Worm (Caenorhabditis elegans) whole organism, L4 larva: ENCODE results near the gene irg-2.

Source experiments
- F10B5.3 ChIP-seq: sonication (generic microtip); optimal IDR thresholded peaks from 2 replicates; lab custom pipeline; 2016; ENCODE audit warnings: mild to moderate bottlenecking, missing genetic modification characterization, missing compliant biosample characterization
- F26F4.8 ChIP-seq: fragments of 200-800 bp; sonication (Bioruptor generic); conservative IDR thresholded peaks from 2 replicates; pipeline ENCODE4 v1.3.6; 2022; ENCODE audit warnings: missing genetic modification characterization, missing compliant biosample characterization
- F49E8.2 ChIP-seq: sonication (generic microtip); optimal IDR thresholded peaks from 2 replicates; lab custom pipeline; 2016; ENCODE audit warnings: missing compliant biosample characterization, mild to moderate bottlenecking, missing genetic modification characterization, borderline replicate concordance
- R02D3.7 ChIP-seq: fragments of 150-350 bp; sonication (generic microtip); optimal IDR thresholded peaks from 3 replicates; lab custom pipeline; 2014; ENCODE audit warnings: missing biosample characterization, missing genetic modification characterization
- T20F7.1 ChIP-seq: fragments of 200-800 bp; sonication (Bioruptor generic); optimal IDR thresholded peaks from 2 replicates; lab custom pipeline; 2018; ENCODE audit warnings: mild to moderate bottlenecking, missing genetic modification characterization, missing compliant biosample characterization
- Y5F2A.4 ChIP-seq: fragments of 200-800 bp; sonication (Bioruptor generic); optimal IDR thresholded peaks from 2 replicates; lab custom pipeline; 2018; ENCODE audit warnings: mild to moderate bottlenecking, missing genetic modification characterization, missing compliant biosample characterization
- Y75B8A.6 ChIP-seq: fragments of 200-800 bp; sonication (Bioruptor generic); IDR thresholded peaks from 2 replicates; pipeline ENCODE4 v1.3.6; 2022; ENCODE audit warnings: missing genetic modification reagents, missing genetic modification characterization, missing compliant biosample characterization
- ZK337.2 ChIP-seq: fragments of 200-800 bp; sonication (Bioruptor generic); IDR thresholded peaks from 2 replicates; pipeline ENCODE4 v1.3.6; 2022; ENCODE audit warnings: missing genetic modification reagents, missing genetic modification characterization, missing compliant biosample characterization
- aha-1 ChIP-seq: fragments of 150-350 bp; peaks from one replicate; lab custom pipeline; 2014; ENCODE audit warnings: missing biosample characterization, missing genetic modification characterization
- attf-4 ChIP-seq: sonication (generic microtip); optimal IDR thresholded peaks from 3 replicates; lab custom pipeline; 2017; ENCODE audit warnings: missing biosample characterization, missing genetic modification characterization
- ceh-32 ChIP-seq: sonication (generic microtip); optimal IDR thresholded peaks from 2 replicates; lab custom pipeline; 2016; ENCODE audit warnings: mild to moderate bottlenecking, missing genetic modification characterization, missing compliant biosample characterization; ENCODE audit not compliant: poor library complexity
- cey-2 ChIP-seq: sonication (generic microtip); optimal IDR thresholded peaks from 3 replicates; lab custom pipeline; 2017; ENCODE audit warnings: missing genetic modification characterization, mild to moderate bottlenecking, missing compliant biosample characterization, antibody characterized with exemption, borderline replicate concordance; ENCODE audit not compliant: insufficient read depth
- ctbp-1 ChIP-seq: fragments of 200-800 bp; sonication (Bioruptor generic); IDR thresholded peaks from 2 replicates; pipeline ENCODE4 v1.3.6; 2022; ENCODE audit warnings: missing genetic modification reagents, missing genetic modification characterization, missing compliant biosample characterization
- daf-16 ChIP-seq, 3 experiments: sonication (generic microtip); optimal IDR thresholded peaks; 2 replicates each; lab custom pipeline; 2016 to 2017; ENCODE audit warnings: missing genetic modification characterization in 3 of 3, missing genetic modification reagents in 3 of 3, mild to moderate bottlenecking in 2 of 3, missing compliant biosample characterization in 2 of 3, missing biosample characterization in 1 of 3, moderate library complexity in 1 of 3
- daf-8 ChIP-seq: fragments of 200-800 bp; sonication (Bioruptor generic); IDR thresholded peaks from 2 replicates; pipeline ENCODE4 v1.3.6; 2022; ENCODE audit warnings: missing genetic modification characterization, missing compliant biosample characterization
- dmd-6 ChIP-seq: fragments of 200-800 bp; sonication (Bioruptor generic); IDR thresholded peaks from 2 replicates; pipeline ENCODE4 v1.3.6; 2022; ENCODE audit warnings: missing genetic modification reagents, missing genetic modification characterization, missing compliant biosample characterization
- dpl-1 ChIP-seq: fragments of 150-350 bp; optimal IDR thresholded peaks from 2 replicates; lab custom pipeline; 2014; ENCODE audit warnings: missing biosample characterization, missing genetic modification reagents, missing genetic modification characterization
- dve-1 ChIP-seq: sonication (generic microtip); optimal IDR thresholded peaks from 2 replicates; lab custom pipeline; 2017; ENCODE audit warnings: antibody characterized with exemption, mild to moderate bottlenecking, missing genetic modification characterization, missing compliant biosample characterization; ENCODE audit not compliant: insufficient read depth
- egl-43 ChIP-seq: fragments of 200-800 bp; sonication (Bioruptor generic); IDR thresholded peaks from 2 replicates; pipeline ENCODE4 v1.3.6; 2022; ENCODE audit warnings: missing genetic modification reagents, missing genetic modification characterization, missing compliant biosample characterization
- fos-1 ChIP-seq: fragments of 150-350 bp; optimal IDR thresholded peaks from 2 replicates; lab custom pipeline; 2014; ENCODE audit warnings: missing biosample characterization, missing genetic modification characterization
- gei-8 ChIP-seq: fragments of 200-800 bp; sonication (Bioruptor generic); optimal IDR thresholded peaks from 2 replicates; lab custom pipeline; 2018; ENCODE audit warnings: mild to moderate bottlenecking, missing genetic modification characterization, missing compliant biosample characterization
- hlh-30 ChIP-seq: sonication (generic microtip); optimal IDR thresholded peaks from 2 replicates; lab custom pipeline; 2017; ENCODE audit warnings: antibody characterized with exemption, mild to moderate bottlenecking, missing genetic modification characterization, missing compliant biosample characterization; ENCODE audit not compliant: insufficient read depth
- hmg-1.1 ChIP-seq: fragments of 200-800 bp; sonication (Bioruptor generic); IDR thresholded peaks from 2 replicates; pipeline ENCODE4 v1.3.6; 2022; ENCODE audit warnings: missing genetic modification reagents, missing genetic modification characterization, missing compliant biosample characterization
- jun-1 ChIP-seq: fragments of 150-350 bp; optimal IDR thresholded peaks from 2 replicates; lab custom pipeline; 2014; ENCODE audit warnings: missing biosample characterization, missing genetic modification reagents, missing genetic modification characterization
- lin-1 ChIP-seq: fragments of 200-800 bp; sonication (Bioruptor generic); IDR thresholded peaks from 2 replicates; pipeline ENCODE4 v1.3.6; 2022; ENCODE audit warnings: missing genetic modification reagents, missing genetic modification characterization, missing compliant biosample characterization
- lin-15B ChIP-seq: fragments of 150-350 bp; sonication (generic microtip); optimal IDR thresholded peaks from 3 replicates; lab custom pipeline; 2014; ENCODE audit warnings: missing biosample characterization, missing genetic modification characterization
- lir-3 ChIP-seq: sonication (generic microtip); optimal IDR thresholded peaks from 2 replicates; lab custom pipeline; 2016; ENCODE audit warnings: mild to moderate bottlenecking, missing genetic modification characterization, missing compliant biosample characterization
- mdl-1 ChIP-seq, 2 experiments: fragments of 150-350 bp in 1 of 2; sonication (generic microtip) in 1 of 2; optimal IDR thresholded peaks; 2 replicates each; lab custom pipeline; 2014 to 2017; ENCODE audit warnings: missing biosample characterization in 2 of 2, missing genetic modification characterization in 2 of 2
- nhr-10 ChIP-seq: fragments of 150-350 bp; optimal IDR thresholded peaks from 2 replicates; lab custom pipeline; 2014; ENCODE audit warnings: missing biosample characterization, missing genetic modification characterization
- nhr-102 ChIP-seq: sonication (generic microtip); optimal IDR thresholded peaks from 2 replicates; lab custom pipeline; 2016; ENCODE audit warnings: mild to moderate bottlenecking, missing genetic modification characterization, moderate library complexity, missing compliant biosample characterization
- nhr-28 ChIP-seq: fragments of 150-350 bp; optimal IDR thresholded peaks from 2 replicates; lab custom pipeline; 2014; ENCODE audit warnings: missing biosample characterization, missing genetic modification characterization
- nhr-41 ChIP-seq: fragments of 200-800 bp; sonication (Bioruptor generic); IDR thresholded peaks from 2 replicates; pipeline ENCODE4 v1.3.6; 2022; ENCODE audit warnings: missing genetic modification reagents, missing genetic modification characterization, missing compliant biosample characterization
- nhr-42 ChIP-seq: fragments of 200-800 bp; sonication (Bioruptor generic); IDR thresholded peaks from 2 replicates; pipeline ENCODE4 v1.3.6; 2022; ENCODE audit warnings: missing genetic modification characterization, missing compliant biosample characterization
- nhr-48 ChIP-seq: sonication (generic microtip); optimal IDR thresholded peaks from 2 replicates; lab custom pipeline; 2016; ENCODE audit warnings: mild to moderate bottlenecking, missing genetic modification characterization, missing compliant biosample characterization
- nhr-6 ChIP-seq: fragments of 150-350 bp; optimal IDR thresholded peaks from 2 replicates; lab custom pipeline; 2014; ENCODE audit warnings: missing biosample characterization, missing genetic modification characterization
- nhr-77 ChIP-seq: fragments of 150-350 bp; optimal IDR thresholded peaks from 2 replicates; lab custom pipeline; 2014; ENCODE audit warnings: missing biosample characterization, missing genetic modification characterization
- pha-4 ChIP-seq, 2 experiments: fragments of 150-350 bp in 1 of 2; fragments of 200-800 bp in 1 of 2; sonication (Bioruptor generic) in 1 of 2; IDR thresholded peaks in 1 of 2; optimal IDR thresholded peaks in 1 of 2; 2 replicates each; pipeline versions ENCODE4 v1.3.6 to Lab custom; 2014 to 2022; ENCODE audit warnings: missing genetic modification characterization in 2 of 2, missing genetic modification reagents in 2 of 2, missing biosample characterization in 1 of 2, missing compliant biosample characterization in 1 of 2
- php-3 ChIP-seq: fragments of 200-800 bp; sonication (Bioruptor generic); IDR thresholded peaks from 2 replicates; pipeline ENCODE4 v1.3.6; 2022; ENCODE audit warnings: missing genetic modification reagents, missing genetic modification characterization, missing compliant biosample characterization
- pqm-1 ChIP-seq: sonication (generic microtip); optimal IDR thresholded peaks from 2 replicates; lab custom pipeline; 2017; ENCODE audit warnings: missing biosample characterization, missing genetic modification characterization
- sdz-12 ChIP-seq: fragments of 200-800 bp; sonication (Bioruptor generic); optimal IDR thresholded peaks from 2 replicates; lab custom pipeline; 2018; ENCODE audit warnings: mild to moderate bottlenecking, missing genetic modification characterization, missing compliant biosample characterization
- snpc-1.2 ChIP-seq: fragments of 200-800 bp; sonication (Bioruptor generic); IDR thresholded peaks from 2 replicates; pipeline ENCODE4 v1.3.6; 2022; ENCODE audit warnings: missing genetic modification reagents, missing genetic modification characterization, missing compliant biosample characterization
- tag-97 ChIP-seq: fragments of 200-800 bp; sonication (Bioruptor generic); IDR thresholded peaks from 2 replicates; pipeline ENCODE4 v1.3.6; 2022; ENCODE audit warnings: missing genetic modification characterization, missing compliant biosample characterization
- unc-130 ChIP-seq: sonication (generic microtip); optimal IDR thresholded peaks from 2 replicates; lab custom pipeline; 2016; ENCODE audit warnings: missing genetic modification reagents, missing genetic modification characterization, missing compliant biosample characterization
- vab-7 ChIP-seq: fragments of 200-800 bp; sonication (Bioruptor generic); IDR thresholded peaks from 2 replicates; pipeline ENCODE4 v1.3.6; 2022; ENCODE audit warnings: missing genetic modification reagents, missing genetic modification characterization, missing compliant biosample characterization
- zag-1 ChIP-seq: fragments of 150-350 bp; optimal IDR thresholded peaks from 2 replicates; lab custom pipeline; 2014; ENCODE audit warnings: missing biosample characterization, missing genetic modification characterization
- zfp-3 ChIP-seq: fragments of 200-800 bp; sonication (Bioruptor generic); conservative IDR thresholded peaks from 2 replicates; pipeline ENCODE4 v1.3.6; 2022; ENCODE audit warnings: missing genetic modification reagents, missing genetic modification characterization, missing compliant biosample characterization
- zip-2 ChIP-seq: fragments of 150-350 bp; optimal IDR thresholded peaks from 2 replicates; lab custom pipeline; 2014; ENCODE audit warnings: missing biosample characterization, missing genetic modification characterization
- ztf-7 ChIP-seq: fragments of 150-350 bp; optimal IDR thresholded peaks from 2 replicates; lab custom pipeline; 2014; ENCODE audit warnings: missing biosample characterization, missing genetic modification characterization

The irg-2 gene

ce11 chrV:4021776-4022175, 20.2 kb upstream of the irg-2 start, which contains the start of gene K09D9.14:
TSS of gene K09D9.14 (minus strand) at chrV:4021876.
- no peak for TF ChIP-seq aha-1 (tag; lab: Kevin White, UChicago)
- no peak for TF ChIP-seq tag-97 (GFP tag; lab: Robert Waterston, UW)
- no peak for TF ChIP-seq zfp-3
- TF ChIP-seq nhr-102 (tag; lab: Kevin White, UChicago), result no peak
- no peak for TF ChIP-seq vab-7
- no peak for TF ChIP-seq snpc-1.2
- no peak for TF ChIP-seq attf-4
- TF ChIP-seq nhr-48 (tag; lab: Kevin White, UChicago), result no peak
- TF ChIP-seq ctbp-1 (GFP tag; lab: Robert Waterston, UW), result no peak
- no peak for TF ChIP-seq egl-43 (GFP tag; lab: Robert Waterston, UW)
- no peak for TF ChIP-seq ceh-32 (tag; lab: Kevin White, UChicago)
- no peak for TF ChIP-seq zag-1 (tag; lab: Kevin White, UChicago)
- no peak for TF ChIP-seq nhr-10 (tag; lab: Kevin White, UChicago)
- no peak for TF ChIP-seq F10B5.3
- no peak for TF ChIP-seq unc-130
- TF ChIP-seq Y5F2A.4, result no peak
- no peak for TF ChIP-seq ZK337.2 (GFP tag; lab: Robert Waterston, UW)
- no peak for TF ChIP-seq nhr-42 (GFP tag; lab: Robert Waterston, UW)
- TF ChIP-seq daf-8, result no peak

ce11 chrV:4022309-4022708, 19.7 kb upstream of the irg-2 start, which contains the start of gene cyp-35A3:
TSS of gene cyp-35A3 (plus strand) at chrV:4022609.
- TF ChIP-seq R02D3.7 (tag; lab: Kevin White, UChicago), result no peak
- TF ChIP-seq fos-1 (tag; lab: Kevin White, UChicago), result no peak
- no peak for TF ChIP-seq cey-2 (tag; lab: Kevin White, UChicago)
- TF ChIP-seq zip-2 (tag; lab: Kevin White, UChicago), result no peak
- no peak for TF ChIP-seq lin-15B (tag; lab: Kevin White, UChicago)
- TF ChIP-seq Y75B8A.6, result no peak
- TF ChIP-seq, all 104 proteins: peak for 0

ce11 chrV:4024777-4025176, 17.2 kb upstream of the irg-2 start, which contains the start of gene K09D9.1:
TSS of gene K09D9.1 (plus strand) at chrV:4025047.
- TF ChIP-seq nhr-102 (tag; lab: Kevin White, UChicago) (peak; percentile 66), dpl-1 (GFP tag; lab: Kevin White, UChicago) (peak; percentile 14), zip-2 (tag; lab: Kevin White, UChicago) (peak; percentile 95), F26F4.8 (no peak), pha-4 (GFP tag; IDR thresholded peaks at IDR 0.05; lab: Robert Waterston, UW) (peak; percentile 38; the same call in 1 of the 2 replicates), pha-4 (tag; optimal IDR thresholded peaks at IDR 0.05; lab: Kevin White, UChicago) (peak; percentile 29), mdl-1 (tag; optimal IDR thresholded peaks at IDR 0.05; lab: Kevin White, UChicago) (no peak), T20F7.1 (GFP tag; lab: Kevin White, UChicago) (peak; percentile 70), lin-1 (GFP tag; lab: Robert Waterston, UW) (0 out of 2 replicates have a peak, but pooled peaks have one; percentile 45), php-3 (GFP tag; lab: Robert Waterston, UW) (peak; percentile 78), dmd-6 (GFP tag; lab: Robert Waterston, UW) (peak; percentile 97), F49E8.2 (tag; lab: Kevin White, UChicago) (no peak), lir-3 (tag; lab: Kevin White, UChicago) (no peak), sdz-12 (no peak), nhr-6 (tag; lab: Kevin White, UChicago) (peak; percentile 17), jun-1 (tag; lab: Kevin White, UChicago) (no peak), nhr-28 (tag; lab: Kevin White, UChicago) (peak; percentile 81), nhr-41 (GFP tag; lab: Robert Waterston, UW) (peak; percentile 58; the same call in 1 of the 2 replicates), gei-8 (no peak), hlh-30 (peak; percentile 79), Y75B8A.6 (no peak), daf-16 (GFP tag; optimal IDR thresholded peaks at IDR 0.05; lab: Kevin White, UChicago) (peak in 1 of 2 experiments; percentile 57), daf-16 (tag; optimal IDR thresholded peaks at IDR 0.05; lab: Kevin White, UChicago) (peak; percentile 95), nhr-77 (tag; lab: Kevin White, UChicago) (peak; percentile 86), nhr-48 (tag; lab: Kevin White, UChicago) (peak; percentile 45), pqm-1 (tag; lab: Kevin White, UChicago) (peak; percentile 75), dve-1 (peak; percentile 93), ztf-7 (tag; lab: Kevin White, UChicago) (peak; percentile 67), hmg-1.1 (GFP tag; lab: Robert Waterston, UW) (no peak)
